In genomic region chr3L:11708633-11709116, dm6 we compare ENCODE assay signal across 5 fruit fly cellular contexts.
TF ChIP-seq lines count a peak whose summit lies in the region.

TSS of gene Ccdc56 (plus strand) at chr3L:11708979.
TSS of gene mtTFB1 (plus strand) at chr3L:11708979.

- TF ChIP-seq CTCF in whole organism, embryonic (GFP tag; optimal IDR thresholded peaks at IDR 0.05; lab: Kevin White, UChicago): peak; percentile 5

TF ChIP-seq in whole organism, adult, 20 proteins besides CTCF, POLR2A, EP300 and RAD21:
- TF ChIP-seq CG7101 (tag; optimal IDR thresholded peaks at IDR 0.05; lab: Kevin White, UChicago): no peak
- TF ChIP-seq Mnt (GFP tag; optimal IDR thresholded peaks at IDR 0.05; lab: Kevin White, UChicago): peak; percentile 50
- TF ChIP-seq Hr96 (GFP tag; optimal IDR thresholded peaks at IDR 0.05; lab: Kevin White, UChicago): peak; percentile 3

TF ChIP-seq in whole organism, embryonic, 481 proteins besides CTCF, POLR2A, EP300 and RAD21 (continues in another document):
- TF ChIP-seq sna (GFP tag; IDR thresholded peaks at IDR 0.05; lab: Robert Waterston, UW; ENCODE audit: partially characterized antibody) (no peak), CG14014 (GFP tag; IDR thresholded peaks at IDR 0.05; lab: Robert Waterston, UW) (no peak), CG16863 (GFP tag; optimal IDR thresholded peaks at IDR 0.05; lab: Kevin White, UChicago) (no peak), sisA (GFP tag; IDR thresholded peaks at IDR 0.05; lab: Robert Waterston, UW) (no peak), vvl (GFP tag; IDR thresholded peaks at IDR 0.05; lab: Robert Waterston, UW) (peak; percentile 4; the same call in 1 of the 2 replicates), vfl (GFP tag; optimal IDR thresholded peaks at IDR 0.05; lab: Kevin White, UChicago) (no peak), Pdp1 (GFP tag; optimal IDR thresholded peaks at IDR 0.05; lab: Kevin White, UChicago) (peak; percentile 11 to 83), CkIIα-i1 (GFP tag; IDR thresholded peaks at IDR 0.05; lab: Robert Waterston, UW) (no peak), CG3838 (GFP tag; optimal IDR thresholded peaks at IDR 0.05; lab: Kevin White, UChicago) (no peak), H2.0 (GFP tag; IDR thresholded peaks at IDR 0.05; lab: Robert Waterston, UW) (no peak), CG2712 (tag; optimal IDR thresholded peaks at IDR 0.05; lab: Kevin White, UChicago) (peak; percentile 20), NFAT (GFP tag; IDR thresholded peaks at IDR 0.05; lab: Robert Waterston, UW) (no peak), pita (GFP tag; optimal IDR thresholded peaks at IDR 0.05; lab: Kevin White, UChicago) (no peak), CG10267 (tag; optimal IDR thresholded peaks at IDR 0.05; lab: Kevin White, UChicago) (peak; percentile 55), CG1792 (GFP tag; optimal IDR thresholded peaks at IDR 0.05; lab: Kevin White, UChicago) (no peak), ham (GFP tag; IDR thresholded peaks at IDR 0.05; lab: Robert Waterston, UW) (no peak), CG7556 (GFP tag; optimal IDR thresholded peaks at IDR 0.05; lab: Kevin White, UChicago) (no peak), pho (GFP tag; optimal IDR thresholded peaks at IDR 0.05; lab: Kevin White, UChicago) (peak; percentile 13), sens (GFP tag; lab: Kevin White, UChicago) (peak; percentile 77), CG7745 (tag; optimal IDR thresholded peaks at IDR 0.05; lab: Kevin White, UChicago) (no peak), CG6683 (GFP tag; optimal IDR thresholded peaks at IDR 0.05; lab: Kevin White, UChicago) (no peak), Chrac-16 (GFP tag; optimal IDR thresholded peaks at IDR 0.05; lab: Kevin White, UChicago) (peak; percentile 8), Nf-YA (GFP tag; IDR thresholded peaks at IDR 0.05; lab: Robert Waterston, UW) (no peak)

TF ChIP-seq in whole organism, prepupa, 60 proteins besides CTCF, POLR2A, EP300 and RAD21:
- TF ChIP-seq CG6276 (GFP tag; optimal IDR thresholded peaks at IDR 0.05; lab: Kevin White, UChicago) (no peak), cyc (GFP tag; optimal IDR thresholded peaks at IDR 0.05; lab: Kevin White, UChicago) (peak; percentile 4), Eip78C (GFP tag; lab: Kevin White, UChicago) (peak; percentile 21), CG31627 (GFP tag; optimal IDR thresholded peaks at IDR 0.05; lab: Kevin White, UChicago) (peak; percentile 19), Gug (GFP tag; IDR thresholded peaks at IDR 0.05; lab: Robert Waterston, UW) (no peak), CG9139 (GFP tag; optimal IDR thresholded peaks at IDR 0.05; lab: Kevin White, UChicago) (no peak), vri (GFP tag; optimal IDR thresholded peaks at IDR 0.05; lab: Kevin White, UChicago) (peak; percentile 75)
TF ChIP-seq in whole organism, prepupa: peak in this region for 4.

TF ChIP-seq in whole organism, pupa, 21 proteins besides CTCF, POLR2A, EP300 and RAD21:
- peak; percentile 47; the same call in 2 of the 3 replicates for TF ChIP-seq CG4496 (GFP tag; IDR thresholded peaks at IDR 0.05; lab: Robert Waterston, UW)
- no peak for TF ChIP-seq Pif1A (GFP tag; optimal IDR thresholded peaks at IDR 0.05; lab: Kevin White, UChicago)
TF ChIP-seq in whole organism, pupa: peak in this region for 1.

TF ChIP-seq in whole organism, wandering third instar larva, 38 proteins besides CTCF, POLR2A, EP300 and RAD21:
- no peak for TF ChIP-seq OdsH (GFP tag; optimal IDR thresholded peaks at IDR 0.05; lab: Kevin White, UChicago)
- peak in 1 of 2 experiments; percentile 7 for TF ChIP-seq foxo (GFP tag; optimal IDR thresholded peaks at IDR 0.05; lab: Kevin White, UChicago)
- TF ChIP-seq Hnf4 (GFP tag; optimal IDR thresholded peaks at IDR 0.05; lab: Kevin White, UChicago): peak; percentile 3
- TF ChIP-seq jim (GFP tag; optimal IDR thresholded peaks at IDR 0.05; lab: Kevin White, UChicago): no peak
- peak; percentile 55 for TF ChIP-seq h (GFP tag; optimal IDR thresholded peaks at IDR 0.05; lab: Kevin White, UChicago)
